Worm (Caenorhabditis elegans): ENCODE results near the gene col-77.

Gene col-77

DNA sequence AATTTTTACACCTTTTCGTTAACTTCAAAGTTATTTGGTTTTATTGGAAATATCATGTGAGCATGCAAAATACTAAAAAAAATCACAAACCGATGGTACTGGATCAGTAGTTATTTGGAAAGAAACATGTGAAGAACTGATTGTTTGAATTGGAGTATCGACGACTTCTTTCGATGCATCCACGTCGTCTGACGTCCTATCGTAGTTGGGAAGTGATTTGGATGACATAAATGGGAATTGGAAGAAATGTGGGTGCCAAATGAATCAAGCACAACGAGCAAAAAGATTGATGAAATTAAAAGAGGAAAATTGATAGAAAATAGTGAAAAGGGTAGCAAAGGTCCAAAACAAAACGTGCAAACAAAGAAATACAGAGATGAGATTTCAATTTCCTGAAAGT, 37.9 kb downstream of the col-77 start, which contains the start of gene shw-1:
Gene shw-1, minus strand, starts transcription at position 228 of the 400 bp plus-strand sequence.
- TF ChIP-seq elt-1 (tag; optimal IDR thresholded peaks at IDR 0.05) (no peak), unc-62 (GFP tag; optimal IDR thresholded peaks at IDR 0.05) (no peak), eor-1 (tag; optimal IDR thresholded peaks at IDR 0.05) (no peak)

DNA sequence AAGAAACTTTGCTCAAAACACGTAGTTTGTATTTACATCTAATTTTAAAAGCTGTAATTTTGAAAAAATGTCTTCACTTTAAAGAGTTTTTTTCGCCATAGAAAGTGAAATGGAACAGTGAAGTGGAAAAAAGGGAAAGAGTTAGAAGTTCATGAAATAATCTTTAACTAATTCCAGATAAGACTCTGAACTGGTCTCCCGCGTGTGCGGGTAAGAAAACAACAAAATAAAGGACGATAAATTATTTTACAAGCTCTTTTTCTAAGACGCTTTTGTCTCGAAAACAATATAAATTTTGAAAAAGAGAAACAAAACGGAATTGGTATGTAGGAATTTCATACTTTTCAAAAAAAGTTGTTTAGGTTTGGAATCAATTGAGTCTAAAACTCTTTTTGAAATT, 42.5 kb downstream of the col-77 start:
- TF ChIP-seq elt-1 (tag; optimal IDR thresholded peaks at IDR 0.05) (no peak), unc-39 (tag; optimal IDR thresholded peaks at IDR 0.05) (no peak), skn-1 (tag; optimal IDR thresholded peaks at IDR 0.05) (no peak), nhr-12 (tag; optimal IDR thresholded peaks at IDR 0.05) (no peak), ceh-16 (tag; optimal IDR thresholded peaks at IDR 0.05) (no peak), daf-12 (tag; optimal IDR thresholded peaks at IDR 0.05) (no peak), nhr-11 (tag; optimal IDR thresholded peaks at IDR 0.05) (no peak), snpc-4 (tag; optimal IDR thresholded peaks at IDR 0.05) (no peak), sea-2 (GFP tag; optimal IDR thresholded peaks at IDR 0.05) (no peak), nhr-67 (tag; optimal IDR thresholded peaks at IDR 0.05) (no peak), nhr-77 (tag; optimal IDR thresholded peaks at IDR 0.05) (no peak), elt-2 (tag; optimal IDR thresholded peaks at IDR 0.05) (no peak), ama-1 (optimal IDR thresholded peaks at IDR 0.05) (no peak), elt-3 (tag; optimal IDR thresholded peaks at IDR 0.05) (no peak), nhr-23 (tag; optimal IDR thresholded peaks at IDR 0.05) (no peak), ceh-82 (tag; optimal IDR thresholded peaks at IDR 0.05) (no peak), ztf-11 (tag; optimal IDR thresholded peaks at IDR 0.05) (no peak), mml-1 (tag; optimal IDR thresholded peaks at IDR 0.05) (no peak), hmg-11 (tag; optimal IDR thresholded peaks at IDR 0.05) (no peak), nhr-25 (tag; optimal IDR thresholded peaks at IDR 0.05) (no peak)

DNA sequence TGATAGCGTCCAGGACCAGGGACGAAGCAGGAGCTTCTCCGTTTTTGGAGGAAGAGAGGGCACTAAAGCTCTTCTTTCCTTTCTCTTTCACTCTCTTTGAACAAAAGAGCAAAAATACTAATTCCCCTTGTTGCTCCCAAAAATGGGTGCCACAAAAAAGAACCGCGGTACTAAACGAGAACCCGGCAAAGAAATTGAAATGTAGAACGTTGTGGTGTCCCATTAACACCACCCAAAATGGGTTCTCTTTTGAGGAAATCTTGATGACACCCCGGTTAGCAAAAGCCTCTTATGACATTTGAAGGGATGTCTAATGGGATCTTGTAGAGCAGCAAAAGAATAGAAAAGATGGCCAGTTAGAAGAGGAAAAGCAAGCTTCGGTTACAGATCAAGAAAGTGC, 44.4 kb downstream of the col-77 start:
- TF ChIP-seq daf-12 (tag; optimal IDR thresholded peaks at IDR 0.05) = no peak
- no peak for TF ChIP-seq ceh-16 (tag; optimal IDR thresholded peaks at IDR 0.05)
- no peak for TF ChIP-seq skn-1 (tag; optimal IDR thresholded peaks at IDR 0.05)
- TF ChIP-seq elt-2 (tag; optimal IDR thresholded peaks at IDR 0.05) = no peak
- no peak for TF ChIP-seq fkh-10 (GFP tag; optimal IDR thresholded peaks at IDR 0.05)
- TF ChIP-seq nhr-12 (tag; optimal IDR thresholded peaks at IDR 0.05) = no peak
- TF ChIP-seq ceh-28 (tag; optimal IDR thresholded peaks at IDR 0.05) = no peak
- TF ChIP-seq ama-1 (optimal IDR thresholded peaks at IDR 0.05) = no peak
- no peak for TF ChIP-seq ZK546.5 (tag; optimal IDR thresholded peaks at IDR 0.05)

DNA sequence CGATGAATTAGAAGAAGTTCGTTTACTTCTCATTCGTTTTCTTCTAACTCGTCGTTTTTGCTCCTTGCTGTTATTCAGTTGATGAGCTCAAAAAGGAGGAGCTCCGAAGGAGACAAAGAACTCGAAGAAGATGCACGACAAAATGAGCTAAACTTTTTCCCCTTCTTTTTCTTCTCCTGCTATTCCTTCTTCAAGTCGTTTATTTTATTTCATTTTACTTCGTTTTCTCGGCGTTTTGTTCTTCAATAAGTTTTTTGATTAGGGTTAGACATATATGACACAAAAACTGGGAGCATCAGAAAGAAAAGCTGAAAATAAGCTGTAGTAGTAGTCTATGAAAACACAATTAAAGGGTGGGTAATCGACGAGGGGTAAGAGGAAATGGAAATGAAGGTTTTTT, 47.2 kb downstream of the col-77 start:
- no peak for TF ChIP-seq ceh-9 (tag; optimal IDR thresholded peaks at IDR 0.05)
- no peak for TF ChIP-seq tbx-2 (tag; optimal IDR thresholded peaks at IDR 0.05)
- no peak for TF ChIP-seq nhr-77 (tag; optimal IDR thresholded peaks at IDR 0.05)
- no peak for TF ChIP-seq nhr-43 (tag; optimal IDR thresholded peaks at IDR 0.05; ENCODE audit: poor library complexity, severe bottlenecking)
- TF ChIP-seq nhr-67 (tag; optimal IDR thresholded peaks at IDR 0.05) = no peak
- no peak for TF ChIP-seq nhr-76 (tag; optimal IDR thresholded peaks at IDR 0.05)
- TF ChIP-seq nhr-237 (tag; optimal IDR thresholded peaks at IDR 0.05) = no peak
- TF ChIP-seq pqm-1 (tag; optimal IDR thresholded peaks at IDR 0.05) = no peak
- TF ChIP-seq eor-1 (tag; optimal IDR thresholded peaks at IDR 0.05) = no peak
- no peak for TF ChIP-seq nhr-12 (tag; optimal IDR thresholded peaks at IDR 0.05)
- TF ChIP-seq zag-1 (tag; optimal IDR thresholded peaks at IDR 0.05) = no peak
- TF ChIP-seq unc-39 (tag; optimal IDR thresholded peaks at IDR 0.05) = no peak
- TF ChIP-seq sea-2 (GFP tag; optimal IDR thresholded peaks at IDR 0.05) = no peak

DNA sequence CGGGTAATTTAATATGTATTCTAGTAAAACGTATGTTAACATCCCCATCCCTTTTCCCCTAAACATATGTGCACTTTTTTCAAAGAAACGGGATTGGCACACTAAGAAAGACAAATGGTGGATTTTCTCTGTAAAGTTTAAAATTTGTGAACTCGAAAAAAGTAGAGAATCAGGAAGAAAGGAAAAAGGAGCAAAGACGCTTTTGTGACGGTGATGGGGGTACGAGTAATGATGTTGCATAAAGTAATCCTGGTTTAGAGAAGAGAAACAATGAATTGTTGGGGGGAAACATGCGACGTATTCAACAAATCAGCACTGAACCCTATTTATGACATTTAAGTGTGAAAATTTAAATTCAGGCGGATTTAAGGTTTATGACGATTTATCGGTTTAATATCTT, 47.7 kb downstream of the col-77 start:
- no peak for TF ChIP-seq pqm-1 (tag; optimal IDR thresholded peaks at IDR 0.05)
- TF ChIP-seq mdl-1 (tag; optimal IDR thresholded peaks at IDR 0.05) = no peak
- TF ChIP-seq ceh-16 (tag; optimal IDR thresholded peaks at IDR 0.05) = no peak
- TF ChIP-seq fos-1 (tag; optimal IDR thresholded peaks at IDR 0.05) = no peak
- TF ChIP-seq tbx-2 (tag; optimal IDR thresholded peaks at IDR 0.05) = no peak
- TF ChIP-seq elt-2 (tag; optimal IDR thresholded peaks at IDR 0.05) = no peak
- no peak for TF ChIP-seq jun-1 (tag; optimal IDR thresholded peaks at IDR 0.05)
- no peak for TF ChIP-seq ZK546.5 (tag; optimal IDR thresholded peaks at IDR 0.05)
- no peak for TF ChIP-seq egl-27 (tag; optimal IDR thresholded peaks at IDR 0.05)
- no peak for TF ChIP-seq elt-1 (tag; optimal IDR thresholded peaks at IDR 0.05)
- TF ChIP-seq zag-1 (tag; optimal IDR thresholded peaks at IDR 0.05) = no peak
- TF ChIP-seq nhr-11 (tag; optimal IDR thresholded peaks at IDR 0.05) = no peak
- no peak for TF ChIP-seq ama-1 (optimal IDR thresholded peaks at IDR 0.05)
- TF ChIP-seq sea-2 (GFP tag; optimal IDR thresholded peaks at IDR 0.05) = no peak
- TF ChIP-seq skn-1 (tag; optimal IDR thresholded peaks at IDR 0.05) = no peak
- TF ChIP-seq ztf-4 (tag; optimal IDR thresholded peaks at IDR 0.05) = no peak
- TF ChIP-seq nhr-76 (tag; optimal IDR thresholded peaks at IDR 0.05) = no peak

Measured in whole organism, L3 larva.